Fruit fly (Drosophila melanogaster): ENCODE data around the gene nAChRbeta2.

The nAChRbeta2 gene

DNA sequence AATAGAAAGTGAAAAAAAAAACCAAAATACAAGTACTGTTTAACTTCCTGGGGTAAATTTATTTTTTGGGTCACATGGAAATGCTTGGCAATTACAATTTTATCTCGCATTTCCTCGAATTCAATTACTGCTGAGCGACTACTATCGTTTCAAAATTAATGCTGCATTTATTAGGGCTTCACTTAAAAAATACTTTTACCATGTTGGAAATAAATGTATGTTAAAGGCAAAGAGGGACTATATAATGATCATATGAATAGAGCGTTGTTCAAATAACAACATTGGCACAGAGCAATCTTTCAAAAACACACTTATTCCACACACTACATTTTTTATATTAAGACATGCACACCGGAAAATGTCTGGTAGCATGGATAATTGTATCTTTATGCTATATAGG lies 45.8 kb downstream of the nAChRbeta2 start, which contains the start of gene CG31128:
TSS of gene CG31128 (plus strand) at position 301 of the 400 bp plus-strand sequence.
- TF ChIP-seq CG32121 (GFP tag; IDR thresholded peaks at IDR 0.05) (no peak), fd96Ca (GFP tag; IDR thresholded peaks at IDR 0.05) (no peak), CG13204 (GFP tag; optimal IDR thresholded peaks at IDR 0.05) (no peak), D1 (tag; optimal IDR thresholded peaks at IDR 0.05) (no peak), CG9948 (tag; optimal IDR thresholded peaks at IDR 0.05) (no peak), Snoo (tag; optimal IDR thresholded peaks at IDR 0.05) (no peak), Ets98B (GFP tag; IDR thresholded peaks at IDR 0.05) (no peak), CG8159 (tag; optimal IDR thresholded peaks at IDR 0.05) (no peak), CG15710 (tag; optimal IDR thresholded peaks at IDR 0.05) (no peak), CG8301 (tag; optimal IDR thresholded peaks at IDR 0.05) (no peak), Pif1A (GFP tag; optimal IDR thresholded peaks at IDR 0.05) (no peak), CG4496 (GFP tag; IDR thresholded peaks at IDR 0.05) (no peak), CG17806 (tag; optimal IDR thresholded peaks at IDR 0.05) (no peak), gl (tag; optimal IDR thresholded peaks at IDR 0.05) (no peak)

DNA sequence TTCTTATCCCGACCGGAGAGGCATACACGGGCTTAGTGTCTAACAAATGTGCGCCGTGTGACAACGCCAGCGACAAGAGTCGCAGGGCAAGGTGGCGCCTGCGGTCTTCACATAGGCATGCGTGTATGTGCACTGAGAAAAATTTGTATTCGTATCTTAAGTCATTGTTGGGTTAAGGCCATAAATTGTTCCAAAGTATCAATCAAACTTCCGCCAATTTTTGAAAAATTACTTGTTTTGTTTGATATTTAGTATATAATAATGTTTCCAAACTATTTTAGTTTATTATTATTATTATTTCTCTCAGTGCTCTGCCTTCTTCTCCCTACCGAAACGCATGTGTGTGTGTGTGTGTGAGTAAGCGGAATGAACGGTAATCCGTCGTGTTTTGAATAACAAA lies 47.7 kb downstream of the nAChRbeta2 start:
- no peak for TF ChIP-seq CG32121 (GFP tag; IDR thresholded peaks at IDR 0.05)
- TF ChIP-seq CG8159 (tag; optimal IDR thresholded peaks at IDR 0.05): no peak
- TF ChIP-seq EcR (GFP tag; optimal IDR thresholded peaks at IDR 0.05): no peak
- no peak for TF ChIP-seq rn (GFP tag; IDR thresholded peaks at IDR 0.05)
- TF ChIP-seq CG34367 (tag; optimal IDR thresholded peaks at IDR 0.05): no peak
- no peak for TF ChIP-seq CG10348 (GFP tag; IDR thresholded peaks at IDR 0.05)
- TF ChIP-seq CG15710 (tag; optimal IDR thresholded peaks at IDR 0.05): no peak
- no peak for TF ChIP-seq Pif1B (GFP tag; optimal IDR thresholded peaks at IDR 0.05)
- no peak for TF ChIP-seq D1 (tag; optimal IDR thresholded peaks at IDR 0.05)
- TF ChIP-seq CG8301 (tag; optimal IDR thresholded peaks at IDR 0.05): no peak
- TF ChIP-seq CG13204 (GFP tag; optimal IDR thresholded peaks at IDR 0.05): no peak
- no peak for TF ChIP-seq gl (tag; optimal IDR thresholded peaks at IDR 0.05)
- TF ChIP-seq fd96Ca (GFP tag; IDR thresholded peaks at IDR 0.05): no peak
- TF ChIP-seq CG12605 (GFP tag; IDR thresholded peaks at IDR 0.05): no peak
- no peak for TF ChIP-seq Snoo (tag; optimal IDR thresholded peaks at IDR 0.05)
- no peak for TF ChIP-seq CG4496 (GFP tag; IDR thresholded peaks at IDR 0.05)
- TF ChIP-seq Pif1A (GFP tag; optimal IDR thresholded peaks at IDR 0.05): no peak

Data from whole organism, pupa.